Fruit fly (Drosophila melanogaster): ENCODE results near the gene CG14302.

CG14302 gene

dm6 chr3R:18719767-18720341, 12.6 kb upstream of the CG14302 start (continued):
- TF ChIP-seq esn (GFP tag; optimal IDR thresholded peaks at IDR 0.05) (no peak), vri (GFP tag; optimal IDR thresholded peaks at IDR 0.05) (peak; percentile 63), Eip75B (GFP tag; optimal IDR thresholded peaks at IDR 0.05) (peak; percentile 74), CG11902 (GFP tag; optimal IDR thresholded peaks at IDR 0.05) (peak; percentile 39), fkh (GFP tag; optimal IDR thresholded peaks at IDR 0.05) (peak; percentile 6), CG8632 (GFP tag; optimal IDR thresholded peaks at IDR 0.05) (peak; percentile 52), svp (GFP tag) (peak; percentile 88), Eip78C (GFP tag) (peak; percentile 91), CG31627 (GFP tag; optimal IDR thresholded peaks at IDR 0.05) (peak; percentile 55), CG11294 (GFP tag; IDR thresholded peaks at IDR 0.05) (no peak; the same call in 1 of the 2 replicates), Blimp-1 (GFP tag; optimal IDR thresholded peaks at IDR 0.05) (peak; percentile 19), CG10669 (GFP tag; optimal IDR thresholded peaks at IDR 0.05) (peak; percentile 69), spab (GFP tag; optimal IDR thresholded peaks at IDR 0.05) (peak; percentile 70), topi (GFP tag; optimal IDR thresholded peaks at IDR 0.05) (peak; percentile 69)

- TF ChIP-seq Eip75B (GFP tag; optimal IDR thresholded peaks at IDR 0.05) (no peak), CG6792 (GFP tag; optimal IDR thresholded peaks at IDR 0.05) (no peak), fd59A (GFP tag; optimal IDR thresholded peaks at IDR 0.05) (no peak), CG10669 (GFP tag; optimal IDR thresholded peaks at IDR 0.05) (no peak), CG9139 (GFP tag; optimal IDR thresholded peaks at IDR 0.05) (no peak), Eip93F (GFP tag; optimal IDR thresholded peaks at IDR 0.05) (no peak), Ets96B (tag; optimal IDR thresholded peaks at IDR 0.05) (no peak), Ets21C (GFP tag; optimal IDR thresholded peaks at IDR 0.05) (no peak), CG6163 (GFP tag; IDR thresholded peaks at IDR 0.05) (no peak), topi (GFP tag; optimal IDR thresholded peaks at IDR 0.05) (no peak)
Observed at dm6 chr3R:18721368-18721767, 11.1 kb upstream of the CG14302 start.

dm6 chr3R:18722490-18722889, 10.0 kb upstream of the CG14302 start, which contains the start of gene CG34283:
Gene CG34283, minus strand, starts transcription at chr3R:18722590.
- no peak for TF ChIP-seq Eip93F (GFP tag; optimal IDR thresholded peaks at IDR 0.05)
- no peak for TF ChIP-seq CG6276 (GFP tag; optimal IDR thresholded peaks at IDR 0.05)
- TF ChIP-seq dsx (GFP tag; optimal IDR thresholded peaks at IDR 0.05; ENCODE audit: poor library complexity, severe bottlenecking): no peak
- TF ChIP-seq lz (GFP tag; optimal IDR thresholded peaks at IDR 0.05): no peak
- TF ChIP-seq CG8632 (GFP tag; optimal IDR thresholded peaks at IDR 0.05): no peak
- no peak for TF ChIP-seq CG32006 (GFP tag; optimal IDR thresholded peaks at IDR 0.05)

dm6 chr3R:18726334-18726733, 6.1 kb upstream of the CG14302 start, which contains the start of gene CG7714:
Gene CG7714, minus strand, starts transcription at chr3R:18726434.
- no peak for TF ChIP-seq CG7368 (GFP tag; optimal IDR thresholded peaks at IDR 0.05)
- no peak for TF ChIP-seq eg (GFP tag; IDR thresholded peaks at IDR 0.05)
- TF ChIP-seq CG4318 (GFP tag; optimal IDR thresholded peaks at IDR 0.05): no peak
- TF ChIP-seq pdm3 (GFP tag; optimal IDR thresholded peaks at IDR 0.05): no peak
- no peak for TF ChIP-seq CG6808 (GFP tag; optimal IDR thresholded peaks at IDR 0.05)
- no peak for TF ChIP-seq CG11762 (GFP tag; optimal IDR thresholded peaks at IDR 0.05; ENCODE audit: insufficient read depth)
- TF ChIP-seq Hr38 (GFP tag; optimal IDR thresholded peaks at IDR 0.05): no peak
- no peak for TF ChIP-seq CG10669 (GFP tag; optimal IDR thresholded peaks at IDR 0.05)
- TF ChIP-seq OdsH (GFP tag; optimal IDR thresholded peaks at IDR 0.05): no peak
- no peak for TF ChIP-seq CG8319 (GFP tag; optimal IDR thresholded peaks at IDR 0.05)
- TF ChIP-seq fkh (GFP tag; optimal IDR thresholded peaks at IDR 0.05): no peak
- no peak for TF ChIP-seq lz (GFP tag; optimal IDR thresholded peaks at IDR 0.05)

Measured in whole organism, prepupa.